Fruit fly (Drosophila melanogaster) whole organism, adult: ENCODE data around the gene CG17721.
A peak's percentile ranks its signal among the peaks of the same experiment; 100 is the strongest.

ENCODE experiments used
- CG11617 ChIP-seq: fragments of 200-800 bp; sonication (Bioruptor generic); optimal IDR thresholded peaks from 2 replicates; lab custom pipeline; 2017; ENCODE audit warnings: mild to moderate bottlenecking, missing biosample characterization, missing genetic modification reagents, missing genetic modification characterization
- CG12768 ChIP-seq: fragments of 200-800 bp; sonication (Bioruptor generic); optimal IDR thresholded peaks from 2 replicates; lab custom pipeline; 2017; ENCODE audit warnings: missing biosample characterization, missing genetic modification characterization, mild to moderate bottlenecking, moderate library complexity, missing genetic modification reagents
- CG14711 ChIP-seq: fragments of 200-800 bp; sonication (Bioruptor generic); optimal IDR thresholded peaks from 2 replicates; lab custom pipeline; 2018; ENCODE audit warnings: missing biosample characterization, mild to moderate bottlenecking, missing genetic modification characterization, moderate library complexity
- CG1620 ChIP-seq: fragments of 200-800 bp; sonication (Bioruptor generic); optimal IDR thresholded peaks from 2 replicates; lab custom pipeline; 2016; ENCODE audit warnings: missing biosample characterization, missing genetic modification characterization
- CG33017 ChIP-seq: fragments of 200-800 bp; sonication (Bioruptor generic); optimal IDR thresholded peaks from 2 replicates; lab custom pipeline; 2018; ENCODE audit warnings: missing biosample characterization, mild to moderate bottlenecking, missing genetic modification characterization, moderate library complexity
- CG5204 ChIP-seq: fragments of 200-800 bp; sonication (Bioruptor generic); optimal IDR thresholded peaks from 2 replicates; lab custom pipeline; 2016; ENCODE audit warnings: missing biosample characterization, missing genetic modification characterization
- CG7045 ChIP-seq: fragments of 200-800 bp; sonication (Bioruptor generic); optimal IDR thresholded peaks from 2 replicates; lab custom pipeline; 2017; ENCODE audit warnings: missing biosample characterization, mild to moderate bottlenecking, missing genetic modification characterization
- CG7101 ChIP-seq: fragments of 200-800 bp; sonication (Bioruptor generic); optimal IDR thresholded peaks from 2 replicates; lab custom pipeline; 2018; ENCODE audit warnings: missing biosample characterization, mild to moderate bottlenecking, missing genetic modification characterization, moderate library complexity
- Clk ChIP-seq: fragments of 200-800 bp; sonication (Bioruptor generic); optimal IDR thresholded peaks from 2 replicates; lab custom pipeline; 2017; ENCODE audit warnings: missing biosample characterization, missing genetic modification characterization
- Crg-1 ChIP-seq: fragments of 200-800 bp; sonication (Bioruptor generic); optimal IDR thresholded peaks from 2 replicates; lab custom pipeline; 2016; ENCODE audit warnings: missing biosample characterization, missing genetic modification characterization
- Hr96 ChIP-seq: fragments of 200-800 bp; sonication (Bioruptor generic); optimal IDR thresholded peaks from 2 replicates; lab custom pipeline; 2016; ENCODE audit warnings: missing biosample characterization, missing genetic modification characterization
- Mnt ChIP-seq: fragments of 200-800 bp; sonication (Bioruptor generic); optimal IDR thresholded peaks from 2 replicates; lab custom pipeline; 2016; ENCODE audit warnings: missing biosample characterization, mild to moderate bottlenecking, missing genetic modification characterization
- bab1 ChIP-seq: fragments of 200-800 bp; sonication (Bioruptor generic); optimal IDR thresholded peaks from 3 replicates; lab custom pipeline; 2019; ENCODE audit warnings: missing biosample characterization, mild to moderate bottlenecking, missing genetic modification characterization, moderate library complexity
- cic ChIP-seq: fragments of 200-800 bp; sonication (Bioruptor generic); optimal IDR thresholded peaks from 2 replicates; lab custom pipeline; 2017; ENCODE audit warnings: missing biosample characterization, mild to moderate bottlenecking, missing genetic modification characterization, moderate library complexity
- cnc ChIP-seq, 2 experiments: fragments of >200 bp; optimal IDR thresholded peaks; 2 replicates each; lab custom pipeline; 2017
- kay ChIP-seq: fragments of 200-800 bp; sonication (Bioruptor generic); peaks from one replicate; lab custom pipeline; 2016; ENCODE audit warnings: missing biosample characterization, missing genetic modification characterization, borderline replicate concordance
- ovo ChIP-seq: fragments of 200-800 bp; sonication (Bioruptor generic); optimal IDR thresholded peaks from 2 replicates; lab custom pipeline; 2016; ENCODE audit warnings: missing biosample characterization, missing genetic modification characterization
- pad ChIP-seq: fragments of 200-800 bp; sonication (Bioruptor generic); optimal IDR thresholded peaks from 3 replicates; lab custom pipeline; 2017; ENCODE audit warnings: missing biosample characterization, missing genetic modification characterization, mild to moderate bottlenecking, moderate library complexity, missing genetic modification reagents
- tj ChIP-seq: fragments of 200-800 bp; sonication (Bioruptor generic); optimal IDR thresholded peaks from 3 replicates; lab custom pipeline; 2017; ENCODE audit warnings: missing biosample characterization, mild to moderate bottlenecking, missing genetic modification characterization, moderate library complexity
- toe ChIP-seq: fragments of 200-800 bp; sonication (Bioruptor generic); optimal IDR thresholded peaks from 2 replicates; lab custom pipeline; 2016; ENCODE audit warnings: missing biosample characterization, missing genetic modification characterization

Gene CG17721

DNA sequence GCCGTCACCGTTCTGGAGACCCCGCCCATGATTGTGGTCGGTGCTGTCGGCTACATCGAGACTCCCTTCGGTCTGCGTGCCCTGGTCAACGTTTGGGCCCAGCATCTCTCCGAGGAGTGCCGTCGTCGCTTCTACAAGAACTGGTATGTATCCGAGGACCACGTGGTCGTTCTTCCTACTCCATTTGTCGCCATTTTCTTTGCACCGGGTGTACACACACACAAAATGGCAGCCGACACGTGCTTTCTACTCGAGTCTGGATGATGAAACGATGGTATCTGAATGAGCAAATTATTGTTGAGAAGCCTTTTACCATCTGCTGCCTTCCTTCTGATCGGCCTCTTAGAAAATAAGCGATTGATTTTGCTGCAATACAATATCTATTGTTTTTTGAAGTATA is 12.4 kb upstream of the CG17721 start:
- TF ChIP-seq cnc (optimal IDR thresholded peaks at IDR 0.05; lab: Kevin White, UChicago) (no peak), CG7045 (no peak), CG14711 (no peak), cic (GFP tag; lab: Kevin White, UChicago) (no peak), Mnt (GFP tag; lab: Kevin White, UChicago) (peak; percentile 3), Hr96 (GFP tag; lab: Kevin White, UChicago) (no peak)

DNA sequence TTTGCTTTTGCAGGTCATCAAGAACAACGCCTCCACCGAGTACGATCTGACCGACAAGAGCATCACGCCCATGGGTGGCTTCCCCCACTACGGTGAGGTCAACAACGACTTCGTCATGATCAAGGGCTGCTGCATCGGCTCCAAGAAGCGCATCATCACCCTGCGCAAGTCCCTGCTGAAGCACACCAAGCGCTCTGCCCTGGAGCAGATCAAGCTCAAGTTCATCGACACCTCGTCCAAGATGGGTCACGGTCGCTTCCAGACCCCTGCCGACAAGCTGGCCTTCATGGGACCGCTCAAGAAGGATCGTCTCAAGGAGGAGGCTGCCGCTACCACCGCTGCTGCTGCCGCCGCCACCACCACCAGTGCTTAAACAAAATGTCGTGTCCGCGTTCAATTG is 10.5 kb upstream of the CG17721 start:
- TF ChIP-seq pad (GFP tag; lab: Kevin White, UChicago) (no peak), Hr96 (GFP tag; lab: Kevin White, UChicago) (no peak), CG1620 (GFP tag; lab: Kevin White, UChicago) (no peak), CG33017 (no peak), tj (GFP tag; lab: Kevin White, UChicago) (no peak)

dm6 chr3R:11225220-11225619 is 9.7 kb upstream of the CG17721 start, which contains the start of gene scpr-C:
Gene scpr-C, plus strand, starts transcription at chr3R:11225520.
- TF ChIP-seq toe (GFP tag; lab: Kevin White, UChicago): no peak
- TF ChIP-seq CG1620 (GFP tag; lab: Kevin White, UChicago): no peak
- no peak for TF ChIP-seq CG14711
- no peak for TF ChIP-seq Mnt (GFP tag; lab: Kevin White, UChicago)
- TF ChIP-seq tj (GFP tag; lab: Kevin White, UChicago): no peak
- TF ChIP-seq CG33017: no peak
- no peak for TF ChIP-seq Crg-1 (GFP tag; lab: Kevin White, UChicago)
- TF ChIP-seq CG12768 (GFP tag; lab: Kevin White, UChicago): no peak
- no peak for TF ChIP-seq ovo
- TF ChIP-seq kay (GFP tag; lab: Kevin White, UChicago): no peak
- TF ChIP-seq CG5204 (GFP tag; lab: Kevin White, UChicago): no peak
- TF ChIP-seq CG7101 (tag; lab: Kevin White, UChicago): no peak

- peak; percentile 87 for TF ChIP-seq CG1620 (GFP tag; lab: Kevin White, UChicago)
- peak; percentile 91 for TF ChIP-seq CG7045
- TF ChIP-seq ovo: peak; percentile 87
- no peak for TF ChIP-seq Clk
- TF ChIP-seq CG11617 (GFP tag; lab: Kevin White, UChicago): peak; percentile 95
- peak; percentile 98 for TF ChIP-seq bab1 (GFP tag; lab: Kevin White, UChicago)
- peak; percentile 62 for TF ChIP-seq cic (GFP tag; lab: Kevin White, UChicago)
- no peak for TF ChIP-seq CG5204 (GFP tag; lab: Kevin White, UChicago)
- peak; percentile 97 for TF ChIP-seq CG14711
- no peak for TF ChIP-seq cnc (optimal IDR thresholded peaks at IDR 0.05; lab: Kevin White, UChicago)
- TF ChIP-seq pad (GFP tag; lab: Kevin White, UChicago): peak; percentile 66
- peak; percentile 69 for TF ChIP-seq Mnt (GFP tag; lab: Kevin White, UChicago)
- peak; percentile 99 for TF ChIP-seq CG33017
- peak; percentile 89 for TF ChIP-seq CG12768 (GFP tag; lab: Kevin White, UChicago)
- peak; percentile 68 for TF ChIP-seq tj (GFP tag; lab: Kevin White, UChicago)
- TF ChIP-seq kay (GFP tag; lab: Kevin White, UChicago): no peak
- TF ChIP-seq Hr96 (GFP tag; lab: Kevin White, UChicago): no peak
- TF ChIP-seq CG7101 (tag; lab: Kevin White, UChicago): peak; percentile 99
- peak; percentile 92 for TF ChIP-seq Crg-1 (GFP tag; lab: Kevin White, UChicago)
- no peak for TF ChIP-seq toe (GFP tag; lab: Kevin White, UChicago)
Observed at dm6 chr3R:11226496-11226895, 8.4 kb upstream of the CG17721 start, which contains the start of gene CG17726. Gene CG17726, plus strand, starts transcription at chr3R:11226762.

- no peak for TF ChIP-seq CG5204 (GFP tag; lab: Kevin White, UChicago)
- no peak for TF ChIP-seq toe (GFP tag; lab: Kevin White, UChicago)
- TF ChIP-seq cnc (optimal IDR thresholded peaks at IDR 0.05; lab: Kevin White, UChicago): no peak
- no peak for TF ChIP-seq ovo
- TF ChIP-seq CG7101 (tag; lab: Kevin White, UChicago): no peak
- no peak for TF ChIP-seq CG7045
- TF ChIP-seq CG1620 (GFP tag; lab: Kevin White, UChicago): no peak
- TF ChIP-seq bab1 (GFP tag; lab: Kevin White, UChicago): no peak
- no peak for TF ChIP-seq pad (GFP tag; lab: Kevin White, UChicago)
- TF ChIP-seq Clk: no peak
- TF ChIP-seq CG12768 (GFP tag; lab: Kevin White, UChicago): no peak
- no peak for TF ChIP-seq CG14711
- no peak for TF ChIP-seq kay (GFP tag; lab: Kevin White, UChicago)
- no peak for TF ChIP-seq CG33017
- TF ChIP-seq tj (GFP tag; lab: Kevin White, UChicago): no peak
- TF ChIP-seq Hr96 (GFP tag; lab: Kevin White, UChicago): no peak
Observed at dm6 chr3R:11230392-11230791, 4.5 kb upstream of the CG17721 start, which contains the start of gene GCC88. Gene GCC88, minus strand, starts transcription at chr3R:11230600.

DNA sequence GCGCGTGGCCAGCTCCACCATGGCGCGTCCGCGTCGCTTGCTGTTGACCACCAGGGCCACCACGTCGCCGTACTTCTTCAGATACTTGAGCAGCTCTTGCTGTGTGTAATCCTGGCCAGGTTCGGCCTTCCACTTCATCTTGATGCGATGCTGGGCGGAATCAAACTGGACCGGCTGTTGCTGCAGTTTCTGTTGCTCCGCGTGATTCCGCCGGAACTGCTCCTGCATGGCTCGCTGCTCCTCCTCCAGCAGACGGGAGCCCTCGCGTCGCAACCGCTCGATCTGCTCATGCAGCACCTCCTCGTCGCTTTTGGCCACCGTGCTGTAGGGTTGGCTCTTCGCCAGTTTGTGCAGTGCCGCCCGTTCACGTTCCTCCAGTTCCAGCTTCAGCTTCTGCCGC is 3.9 kb upstream of the CG17721 start:
- no peak for TF ChIP-seq pad (GFP tag; lab: Kevin White, UChicago)
- TF ChIP-seq CG14711: no peak
- TF ChIP-seq cic (GFP tag; lab: Kevin White, UChicago): no peak
- TF ChIP-seq cnc (optimal IDR thresholded peaks at IDR 0.05; lab: Kevin White, UChicago): no peak
- TF ChIP-seq ovo: no peak
- no peak for TF ChIP-seq CG11617 (GFP tag; lab: Kevin White, UChicago)
- no peak for TF ChIP-seq tj (GFP tag; lab: Kevin White, UChicago)
- TF ChIP-seq CG12768 (GFP tag; lab: Kevin White, UChicago): no peak
- TF ChIP-seq CG5204 (GFP tag; lab: Kevin White, UChicago): no peak
- no peak for TF ChIP-seq toe (GFP tag; lab: Kevin White, UChicago)
- no peak for TF ChIP-seq Mnt (GFP tag; lab: Kevin White, UChicago)
- no peak for TF ChIP-seq CG7045
- no peak for TF ChIP-seq kay (GFP tag; lab: Kevin White, UChicago)
- TF ChIP-seq CG33017: no peak
